Fruit fly (Drosophila melanogaster): ENCODE measurements around the gene CG32102.

Gene CG32102

dm6 chr3L:12447501-12447900 is 22.1 kb downstream of the CG32102 start:
- no peak for TF ChIP-seq noc (tag; optimal IDR thresholded peaks at IDR 0.05)

DNA sequence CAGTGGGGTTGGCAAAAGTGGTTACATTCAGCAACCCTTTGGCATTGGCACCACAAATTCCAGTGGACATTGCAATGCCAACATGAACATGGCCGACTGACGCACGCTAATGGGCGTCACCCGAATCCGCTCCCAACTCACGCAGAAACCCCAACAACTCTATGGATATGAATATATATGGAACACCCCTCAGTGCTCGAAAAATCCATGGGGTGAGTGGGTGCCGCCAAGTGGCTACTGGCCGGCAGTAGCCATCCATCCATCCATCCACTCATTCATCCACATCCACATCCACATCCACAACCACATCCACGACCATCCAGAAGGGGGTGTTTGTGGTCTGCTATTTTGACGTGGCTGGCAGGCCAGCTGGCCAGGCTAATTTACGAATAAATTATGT is 22.5 kb downstream of the CG32102 start:
- TF ChIP-seq noc (tag; optimal IDR thresholded peaks at IDR 0.05), result no peak

- no peak for TF ChIP-seq noc (tag; optimal IDR thresholded peaks at IDR 0.05)
Measured at dm6 chr3L:12444040-12444439, 25.5 kb downstream of the CG32102 start.

- no peak for TF ChIP-seq noc (tag; optimal IDR thresholded peaks at IDR 0.05)
Measured at dm6 chr3L:12442593-12442992, 27.0 kb downstream of the CG32102 start.

DNA sequence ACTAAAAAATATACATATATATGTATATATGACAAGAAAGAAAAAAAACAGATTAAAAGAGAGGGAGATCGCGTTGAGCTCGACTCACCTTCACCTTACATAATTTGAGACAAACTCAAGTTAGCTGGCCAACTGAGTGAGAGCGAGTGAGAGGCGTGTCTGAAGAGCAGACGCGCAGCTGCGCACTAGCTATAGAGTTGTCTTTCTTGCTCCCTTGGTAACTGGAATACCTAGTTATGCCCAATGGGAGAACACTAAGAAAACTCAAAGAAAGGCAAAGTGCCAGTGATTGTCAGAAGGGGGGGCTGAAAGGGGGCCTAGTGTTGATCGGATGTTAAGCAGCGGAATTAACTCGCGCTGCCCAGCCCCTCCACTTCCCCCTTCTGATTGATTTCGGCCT is 35.2 kb downstream of the CG32102 start:
- no peak for TF ChIP-seq noc (tag; optimal IDR thresholded peaks at IDR 0.05)

- TF ChIP-seq noc (tag; optimal IDR thresholded peaks at IDR 0.05), result no peak
Measured at dm6 chr3L:12433710-12434109, 35.9 kb downstream of the CG32102 start.

DNA sequence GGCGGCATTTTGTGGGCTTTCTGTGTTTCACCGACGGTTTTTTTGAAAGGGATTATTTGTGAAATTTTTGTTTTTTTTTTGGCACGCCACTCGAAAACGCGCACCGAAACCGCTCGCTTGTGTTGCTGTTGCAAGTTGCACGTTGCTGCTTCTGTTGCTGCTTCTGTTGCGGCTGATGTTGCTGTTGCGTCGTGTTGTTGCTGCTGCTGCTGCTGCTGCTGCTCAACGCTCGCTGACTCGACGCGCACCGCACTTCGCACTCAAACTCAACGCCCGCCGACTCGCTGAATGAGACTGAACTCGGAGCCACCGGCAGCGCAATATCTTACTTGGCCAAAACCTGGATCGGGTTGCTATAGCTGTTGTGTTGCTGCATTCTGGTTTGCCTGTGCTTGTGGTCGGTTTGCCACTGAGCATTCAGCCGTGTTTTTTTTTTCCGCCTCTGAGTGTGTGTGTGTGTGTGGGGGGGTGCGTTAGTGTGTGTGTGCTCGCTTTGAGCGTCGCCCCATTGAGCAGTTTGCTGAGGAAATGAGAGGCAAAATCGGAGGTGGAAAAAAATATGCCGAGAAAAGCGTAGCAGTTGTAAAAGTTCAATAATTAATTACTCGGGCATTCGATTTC is 37.1 kb downstream of the CG32102 start, which contains the start of gene toe:
Gene toe, minus strand, starts transcription at position 277 of the 621 bp plus-strand sequence.
- no peak for TF ChIP-seq noc (tag; optimal IDR thresholded peaks at IDR 0.05)

DNA sequence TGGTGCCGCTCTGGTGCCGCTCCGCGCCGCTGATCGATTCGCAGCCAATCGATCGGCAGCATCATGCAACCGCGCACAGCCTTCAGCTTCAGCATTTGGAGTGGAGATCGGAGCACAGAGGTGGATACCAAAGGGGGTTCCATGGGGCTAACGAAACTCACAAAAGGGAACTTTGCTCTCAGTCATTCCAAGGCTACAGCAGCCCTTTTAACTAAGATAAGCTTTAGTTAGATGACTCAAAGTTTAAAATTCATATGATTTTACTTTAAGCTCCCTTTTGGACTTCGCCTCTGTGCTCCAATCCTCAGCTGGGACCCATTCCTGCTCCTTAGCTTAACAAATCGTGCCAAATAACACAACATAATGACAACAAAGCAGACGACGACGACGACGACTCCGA is 49.1 kb downstream of the CG32102 start:
- no peak for TF ChIP-seq noc (tag; optimal IDR thresholded peaks at IDR 0.05)
